Fruit fly (Drosophila melanogaster): ENCODE data around the gene CG10984.

Gene CG10984

dm6 chr3L:12754769-12755189 lies 4.9 kb downstream of the CG10984 start, which contains the start of the genes CG10973 and Vps13D:
CG10973 (minus strand) TSS chr3L:12754774.
Vps13D (plus strand) TSS chr3L:12755049.
- TF ChIP-seq CG8119 (GFP tag; IDR thresholded peaks at IDR 0.05), result no peak
- TF ChIP-seq Sox15 (GFP tag; optimal IDR thresholded peaks at IDR 0.05), result no peak
- TF ChIP-seq Eip93F (GFP tag; optimal IDR thresholded peaks at IDR 0.05), result peak; percentile 17
- peak; percentile 99 for TF ChIP-seq fkh (GFP tag; optimal IDR thresholded peaks at IDR 0.05)

dm6 chr3L:12772740-12773686 lies 23.1 kb downstream of the CG10984 start, which contains the start of gene Hip1:
Hip1 (minus strand) TSS chr3L:12773573.
- no peak for TF ChIP-seq CG3032 (tag; optimal IDR thresholded peaks at IDR 0.05)

DNA sequence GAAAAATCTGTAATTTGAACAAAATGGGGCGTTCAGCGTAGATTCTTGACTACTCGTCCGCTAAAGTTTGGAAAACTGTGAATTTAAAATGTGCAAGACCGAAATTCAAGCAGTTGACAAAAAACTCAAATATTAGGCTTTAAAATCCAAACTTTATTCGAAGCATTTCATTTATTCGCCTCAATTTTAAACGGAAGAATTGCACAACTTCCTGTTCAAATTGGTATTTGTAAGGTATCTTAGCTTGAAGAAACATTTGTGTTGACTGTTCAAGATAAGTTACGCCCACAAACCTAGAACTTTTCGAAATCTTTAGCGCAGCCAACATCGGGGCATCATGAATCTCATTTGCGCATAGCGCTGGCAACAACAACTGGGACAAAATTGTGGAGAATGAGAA lies 28.7 kb downstream of the CG10984 start, which contains the start of gene CG32106:
Gene CG32106, minus strand, starts transcription at position 101 of the 400 bp plus-strand sequence.
- no peak for TF ChIP-seq salr (GFP tag; optimal IDR thresholded peaks at IDR 0.05)
- no peak for TF ChIP-seq fkh (GFP tag; optimal IDR thresholded peaks at IDR 0.05)
- no peak for TF ChIP-seq CG11902 (GFP tag; optimal IDR thresholded peaks at IDR 0.05)
- TF ChIP-seq Lpt (GFP tag; optimal IDR thresholded peaks at IDR 0.05), result no peak
- no peak for TF ChIP-seq fd85E (GFP tag; optimal IDR thresholded peaks at IDR 0.05)
- TF ChIP-seq Hr38 (GFP tag; optimal IDR thresholded peaks at IDR 0.05), result no peak

dm6 chr3L:12780997-12781396 lies 31.1 kb downstream of the CG10984 start, which contains the start of the genes CG10969 and CG17666:
CG10969 (minus strand) TSS chr3L:12781097.
CG17666 (plus strand) TSS chr3L:12781325.
- TF ChIP-seq Sox14 (GFP tag; optimal IDR thresholded peaks at IDR 0.05) (no peak), CG3032 (tag; optimal IDR thresholded peaks at IDR 0.05) (no peak), fkh (GFP tag; optimal IDR thresholded peaks at IDR 0.05) (no peak), fd59A (GFP tag; optimal IDR thresholded peaks at IDR 0.05) (no peak), Sox15 (GFP tag; optimal IDR thresholded peaks at IDR 0.05) (no peak), Eip78C (GFP tag) (no peak), Lpt (GFP tag; optimal IDR thresholded peaks at IDR 0.05) (no peak), CG1621 (tag; optimal IDR thresholded peaks at IDR 0.05) (no peak), Sox102F (GFP tag; optimal IDR thresholded peaks at IDR 0.05) (no peak), CG10631 (GFP tag; optimal IDR thresholded peaks at IDR 0.05) (no peak), CG11762 (GFP tag; optimal IDR thresholded peaks at IDR 0.05; ENCODE audit: insufficient read depth) (no peak), CG10669 (GFP tag; optimal IDR thresholded peaks at IDR 0.05) (no peak), CG11902 (GFP tag; optimal IDR thresholded peaks at IDR 0.05) (no peak), fd85E (GFP tag; optimal IDR thresholded peaks at IDR 0.05) (no peak), ss (GFP tag; optimal IDR thresholded peaks at IDR 0.05) (no peak)

DNA sequence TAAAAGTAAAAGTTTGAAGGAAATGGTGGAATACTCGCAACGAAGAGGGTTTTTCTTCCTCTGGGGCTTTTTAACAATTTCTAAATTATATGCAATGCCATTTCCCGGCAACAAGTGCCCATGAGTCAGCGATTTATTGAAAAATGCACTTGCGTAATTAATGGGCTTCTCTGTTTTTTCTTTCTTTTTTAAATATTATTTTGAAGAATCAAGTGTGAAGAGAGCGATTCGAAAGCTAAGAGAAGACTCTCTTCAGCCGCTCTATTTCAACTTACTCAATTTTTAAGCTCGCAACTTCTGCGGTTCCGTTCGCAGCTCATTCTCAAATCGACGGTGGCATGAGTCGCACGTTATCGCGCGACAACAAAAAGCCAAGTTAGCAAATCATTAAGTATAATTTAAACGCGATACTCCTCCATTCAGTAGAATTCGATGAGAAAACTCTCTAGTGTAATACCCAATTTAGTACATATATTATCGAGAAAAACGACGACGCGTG lies 40.0 kb downstream of the CG10984 start, which contains the start of gene CG42709:
Gene CG42709, plus strand, starts transcription at position 318 of the 499 bp plus-strand sequence.
- TF ChIP-seq Sox102F (GFP tag; optimal IDR thresholded peaks at IDR 0.05), result peak; percentile 20
- TF ChIP-seq Sox14 (GFP tag; optimal IDR thresholded peaks at IDR 0.05), result peak; percentile 15
- peak; percentile 45 for TF ChIP-seq Blimp-1 (GFP tag; optimal IDR thresholded peaks at IDR 0.05)
- no peak for TF ChIP-seq pdm3 (GFP tag; optimal IDR thresholded peaks at IDR 0.05)
- TF ChIP-seq CG15336 (GFP tag; IDR thresholded peaks at IDR 0.05), result peak; percentile 37; the same call in 1 of the 2 replicates
- TF ChIP-seq CG9139 (GFP tag; optimal IDR thresholded peaks at IDR 0.05), result no peak
- peak; percentile 57 for TF ChIP-seq CG6854 (GFP tag; optimal IDR thresholded peaks at IDR 0.05)
- TF ChIP-seq Eip78C (GFP tag), result peak; percentile 76
- TF ChIP-seq vri (GFP tag; optimal IDR thresholded peaks at IDR 0.05), result peak; percentile 79
- peak; percentile 92 for TF ChIP-seq svp (GFP tag)
- TF ChIP-seq Met (GFP tag; optimal IDR thresholded peaks at IDR 0.05), result peak; percentile 15
- no peak for TF ChIP-seq Hr38 (GFP tag; optimal IDR thresholded peaks at IDR 0.05)
- no peak for TF ChIP-seq Hr39 (GFP tag; optimal IDR thresholded peaks at IDR 0.05)
